Worm (Caenorhabditis elegans) whole organism, mixed stage, embryonic: Measurements from ENCODE around the gene Y37A1B.4.

Source experiments
- bed-3 ChIP-seq: fragments of 200-800 bp; sonication (Bioruptor generic); optimal IDR thresholded peaks from 3 replicates; lab custom pipeline; 2018; ENCODE audit warnings: mild to moderate bottlenecking, missing genetic modification characterization, moderate library complexity, missing compliant biosample characterization
- blmp-1 ChIP-seq: fragments of 150-350 bp; optimal IDR thresholded peaks from 2 replicates; lab custom pipeline; 2014; ENCODE audit warnings: missing biosample characterization, missing genetic modification characterization
- ceh-39 ChIP-seq: fragments of 150-350 bp; optimal IDR thresholded peaks from 2 replicates; lab custom pipeline; 2014; ENCODE audit warnings: missing biosample characterization, missing genetic modification characterization
- ceh-43 ChIP-seq: fragments of 200-800 bp; sonication (Bioruptor generic); optimal IDR thresholded peaks from 2 replicates; lab custom pipeline; 2018; ENCODE audit warnings: mild to moderate bottlenecking, missing genetic modification characterization, moderate library complexity, missing compliant biosample characterization
- ceh-83 ChIP-seq: fragments of 200-800 bp; sonication (Bioruptor generic); optimal IDR thresholded peaks from 2 replicates; lab custom pipeline; 2018; ENCODE audit warnings: mild to moderate bottlenecking, missing genetic modification characterization, missing compliant biosample characterization
- ces-1 ChIP-seq: fragments of 150-350 bp; optimal IDR thresholded peaks from 2 replicates; lab custom pipeline; 2014; ENCODE audit warnings: missing biosample characterization, missing genetic modification reagents, missing genetic modification characterization
- cnd-1 ChIP-seq: fragments of 200-800 bp; sonication (Bioruptor generic); optimal IDR thresholded peaks from 2 replicates; lab custom pipeline; 2018; ENCODE audit warnings: mild to moderate bottlenecking, missing genetic modification characterization, missing compliant biosample characterization
- drap-1 ChIP-seq: fragments of 200-800 bp; sonication (Bioruptor generic); optimal IDR thresholded peaks from 3 replicates; lab custom pipeline; 2018; ENCODE audit warnings: mild to moderate bottlenecking, missing genetic modification characterization, missing compliant biosample characterization
- elt-1 ChIP-seq: sonication (generic microtip); optimal IDR thresholded peaks from 2 replicates; lab custom pipeline; 2017; ENCODE audit warnings: missing genetic modification characterization, mild to moderate bottlenecking, missing compliant biosample characterization, antibody characterized with exemption, moderate library complexity, borderline replicate concordance; ENCODE audit not compliant: insufficient read depth
- elt-3 ChIP-seq: fragments of 150-350 bp; optimal IDR thresholded peaks from 2 replicates; lab custom pipeline; 2014; ENCODE audit warnings: missing biosample characterization, missing genetic modification characterization
- flh-1 ChIP-seq: fragments of 200-800 bp; sonication (Bioruptor generic); optimal IDR thresholded peaks from 2 replicates; lab custom pipeline; 2018; ENCODE audit warnings: mild to moderate bottlenecking, missing genetic modification characterization, moderate library complexity, missing compliant biosample characterization
- ham-2 ChIP-seq: fragments of 200-800 bp; sonication (Bioruptor generic); optimal IDR thresholded peaks from 2 replicates; lab custom pipeline; 2018; ENCODE audit warnings: mild to moderate bottlenecking, missing genetic modification characterization, missing compliant biosample characterization
- hlh-1 ChIP-seq: fragments of 150-350 bp; optimal IDR thresholded peaks from 2 replicates; lab custom pipeline; 2014; ENCODE audit warnings: missing biosample characterization, missing genetic modification reagents, missing genetic modification characterization
- lin-13 ChIP-seq: fragments of 150-350 bp; optimal IDR thresholded peaks from 2 replicates; lab custom pipeline; 2014; ENCODE audit warnings: missing biosample characterization, missing genetic modification characterization
- lin-32 ChIP-seq: fragments of 200-800 bp; sonication (Bioruptor generic); optimal IDR thresholded peaks from 2 replicates; lab custom pipeline; 2018; ENCODE audit warnings: mild to moderate bottlenecking, missing genetic modification characterization, missing compliant biosample characterization
- lsy-2 ChIP-seq: fragments of 150-350 bp; optimal IDR thresholded peaks from 2 replicates; lab custom pipeline; 2014; ENCODE audit warnings: missing biosample characterization, missing genetic modification characterization
- mab-5 ChIP-seq: fragments of 150-350 bp; optimal IDR thresholded peaks from 2 replicates; lab custom pipeline; 2014; ENCODE audit warnings: missing biosample characterization, missing genetic modification characterization
- mep-1 ChIP-seq: fragments of 150-350 bp; optimal IDR thresholded peaks from 2 replicates; lab custom pipeline; 2017; ENCODE audit warnings: missing biosample characterization, missing genetic modification reagents, missing genetic modification characterization, inconsistent platforms
- nhr-12 ChIP-seq: fragments of 150-350 bp; optimal IDR thresholded peaks from 2 replicates; lab custom pipeline; 2014; ENCODE audit warnings: missing biosample characterization, missing genetic modification characterization
- nhr-2 ChIP-seq: fragments of 150-350 bp; optimal IDR thresholded peaks from 2 replicates; lab custom pipeline; 2014; ENCODE audit warnings: missing biosample characterization, missing genetic modification characterization
- nhr-237 ChIP-seq: fragments of 150-350 bp; optimal IDR thresholded peaks from 2 replicates; lab custom pipeline; 2014; ENCODE audit warnings: missing biosample characterization, missing genetic modification characterization
- nhr-28 ChIP-seq: fragments of 150-350 bp; optimal IDR thresholded peaks from 2 replicates; lab custom pipeline; 2014; ENCODE audit warnings: missing biosample characterization, missing genetic modification characterization
- nhr-76 ChIP-seq: sonication (generic microtip); optimal IDR thresholded peaks from 2 replicates; lab custom pipeline; 2017; ENCODE audit warnings: missing biosample characterization, missing genetic modification characterization
- pha-4 ChIP-seq: fragments of 150-350 bp; optimal IDR thresholded peaks from 2 replicates; lab custom pipeline; 2018; ENCODE audit warnings: missing biosample characterization, missing genetic modification reagents, missing genetic modification characterization
- sem-2 ChIP-seq: fragments of 200-800 bp; sonication (Bioruptor generic); optimal IDR thresholded peaks from 2 replicates; lab custom pipeline; 2018; ENCODE audit warnings: mild to moderate bottlenecking, missing genetic modification characterization, missing compliant biosample characterization
- snpc-4 ChIP-seq: fragments of 150-350 bp; optimal IDR thresholded peaks from 2 replicates; lab custom pipeline; 2014; ENCODE audit warnings: missing biosample characterization, missing genetic modification characterization
- sptf-1 ChIP-seq: sonication (generic microtip); optimal IDR thresholded peaks from 2 replicates; lab custom pipeline; 2017; ENCODE audit warnings: mild to moderate bottlenecking, missing genetic modification characterization, moderate library complexity, missing compliant biosample characterization
- tbx-8 ChIP-seq: fragments of 200-800 bp; sonication (Bioruptor generic); optimal IDR thresholded peaks from 2 replicates; lab custom pipeline; 2018; ENCODE audit warnings: mild to moderate bottlenecking, missing genetic modification characterization, moderate library complexity, missing compliant biosample characterization
- unc-120 ChIP-seq: sonication (generic microtip); optimal IDR thresholded peaks from 2 replicates; lab custom pipeline; 2017; ENCODE audit warnings: missing genetic modification characterization, missing compliant biosample characterization; ENCODE audit not compliant: poor library complexity, severe bottlenecking
- unc-39 ChIP-seq: fragments of 150-350 bp; optimal IDR thresholded peaks from 2 replicates; lab custom pipeline; 2014; ENCODE audit warnings: missing biosample characterization, missing genetic modification characterization
- unc-62 ChIP-seq: fragments of 150-350 bp; optimal IDR thresholded peaks from 2 replicates; lab custom pipeline; 2014; ENCODE audit warnings: missing biosample characterization, missing genetic modification reagents, missing genetic modification characterization
- zip-8 ChIP-seq: fragments of 150-350 bp; optimal IDR thresholded peaks from 2 replicates; lab custom pipeline; 2014; ENCODE audit warnings: missing biosample characterization, missing genetic modification characterization
- ztf-11 ChIP-seq: fragments of 150-350 bp; optimal IDR thresholded peaks from 2 replicates; lab custom pipeline; 2014; ENCODE audit warnings: missing biosample characterization, missing genetic modification characterization

Gene Y37A1B.4

ce11 chrIV:14050900-14051299 lies 9.6 kb downstream of the Y37A1B.4 start, which contains the start of gene semo-1:
Gene semo-1, plus strand, starts transcription at chrIV:14051200.
- no peak for TF ChIP-seq nhr-28 (tag; lab: Kevin White, UChicago)
- TF ChIP-seq ceh-83 (GFP tag; lab: Kevin White, UChicago) = no peak
- no peak for TF ChIP-seq ham-2 (GFP tag; lab: Kevin White, UChicago)
- no peak for TF ChIP-seq bed-3 (GFP tag; lab: Kevin White, UChicago)
- TF ChIP-seq nhr-237 = no peak
- no peak for TF ChIP-seq unc-39 (tag; lab: Kevin White, UChicago)
- TF ChIP-seq, all 35 proteins: peak for 0

- TF ChIP-seq elt-3 (tag; lab: Kevin White, UChicago) (peak; percentile 31), unc-39 (tag; lab: Kevin White, UChicago) (no peak), ceh-39 (tag; lab: Kevin White, UChicago) (no peak)
Measured at ce11 chrIV:14050442-14050841, 10.1 kb downstream of the Y37A1B.4 start.

ce11 chrIV:14046777-14047176 lies 13.7 kb downstream of the Y37A1B.4 start:
- TF ChIP-seq unc-62 = no peak
- TF ChIP-seq snpc-4 (tag; lab: Kevin White, UChicago) = no peak
- no peak for TF ChIP-seq lin-32 (GFP tag; lab: Kevin White, UChicago)
- no peak for TF ChIP-seq unc-39 (tag; lab: Kevin White, UChicago)
- TF ChIP-seq ceh-43 = no peak
- TF ChIP-seq mep-1 (tag; lab: Kevin White, UChicago) = no peak
- no peak for TF ChIP-seq nhr-2 (tag; lab: Kevin White, UChicago)
- peak; percentile 7 for TF ChIP-seq lin-13 (tag; lab: Kevin White, UChicago)
- no peak for TF ChIP-seq elt-3 (tag; lab: Kevin White, UChicago)
- TF ChIP-seq ham-2 (GFP tag; lab: Kevin White, UChicago) = peak; percentile 51
- TF ChIP-seq zip-8 (tag; lab: Kevin White, UChicago) = no peak

DNA sequence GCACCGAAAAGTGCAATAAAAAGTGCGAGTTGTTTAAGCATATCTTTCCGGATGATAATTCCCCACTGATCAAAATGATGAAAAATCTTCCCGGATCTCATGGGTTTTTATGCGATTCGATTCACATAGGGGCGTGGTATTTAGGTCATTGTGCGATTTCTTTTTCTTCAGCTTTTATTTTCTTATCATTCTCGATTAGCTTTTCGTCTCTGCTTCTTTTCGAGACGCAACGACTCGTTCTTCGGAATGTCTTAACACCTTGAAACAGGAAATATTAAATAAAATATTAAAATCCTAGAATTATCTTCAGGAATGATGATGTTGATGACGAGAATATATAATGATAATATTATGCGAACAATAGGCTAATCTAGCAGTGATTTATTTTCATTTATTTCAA lies 16.8 kb downstream of the Y37A1B.4 start, which contains the start of gene Y37A1B.7:
TSS of gene Y37A1B.7 (minus strand) at position 101 of the 400 bp plus-strand sequence.
- TF ChIP-seq lsy-2 (tag; lab: Kevin White, UChicago) (no peak), mep-1 (tag; lab: Kevin White, UChicago) (no peak), nhr-12 (tag; lab: Kevin White, UChicago) (no peak), nhr-237 (no peak)

ce11 chrIV:14034571-14034954 lies 25.9 kb downstream of the Y37A1B.4 start:
- no peak for TF ChIP-seq nhr-237
- TF ChIP-seq cnd-1 = no peak
- no peak for TF ChIP-seq drap-1
- TF ChIP-seq zip-8 (tag; lab: Kevin White, UChicago) = no peak
- no peak for TF ChIP-seq flh-1
- TF ChIP-seq nhr-28 (tag; lab: Kevin White, UChicago) = no peak
- no peak for TF ChIP-seq blmp-1 (tag; lab: Kevin White, UChicago)
- TF ChIP-seq unc-62 = no peak
- TF ChIP-seq sptf-1 (tag; lab: Kevin White, UChicago) = no peak
- no peak for TF ChIP-seq elt-1 (tag; lab: Kevin White, UChicago)

ce11 chrIV:14033752-14034570 lies 26.6 kb downstream of the Y37A1B.4 start:
- peak; percentile 47 for TF ChIP-seq nhr-2 (tag; lab: Kevin White, UChicago)
- peak; percentile 81 for TF ChIP-seq ces-1 (GFP tag; lab: Kevin White, UChicago)
- peak; percentile 86 for TF ChIP-seq nhr-237
- TF ChIP-seq mab-5 (tag; lab: Kevin White, UChicago) = peak; percentile 47
- no peak for TF ChIP-seq zip-8 (tag; lab: Kevin White, UChicago)
- TF ChIP-seq unc-120 (tag; lab: Kevin White, UChicago) = peak; percentile 98
- TF ChIP-seq unc-62 = peak; percentile 62
- no peak for TF ChIP-seq snpc-4 (tag; lab: Kevin White, UChicago)
- peak; percentile 82 for TF ChIP-seq unc-39 (tag; lab: Kevin White, UChicago)
- TF ChIP-seq flh-1 = peak; percentile 94
- TF ChIP-seq sptf-1 (tag; lab: Kevin White, UChicago) = peak; percentile 99
- TF ChIP-seq nhr-28 (tag; lab: Kevin White, UChicago) = peak; percentile 85
- TF ChIP-seq pha-4 (tag; lab: Kevin White, UChicago) = peak; percentile 50
- no peak for TF ChIP-seq lin-13 (tag; lab: Kevin White, UChicago)
- peak; percentile 78 for TF ChIP-seq hlh-1 (tag; lab: Kevin White, UChicago)
- peak; percentile 96 for TF ChIP-seq ztf-11 (tag; lab: Kevin White, UChicago)
- peak; percentile 98 for TF ChIP-seq cnd-1
- peak; percentile 78 for TF ChIP-seq blmp-1 (tag; lab: Kevin White, UChicago)
- TF ChIP-seq ham-2 (GFP tag; lab: Kevin White, UChicago) = peak; percentile 93
- TF ChIP-seq drap-1 = peak; percentile 97
- peak; percentile 55 for TF ChIP-seq elt-3 (tag; lab: Kevin White, UChicago)
- peak; percentile 85 for TF ChIP-seq ceh-39 (tag; lab: Kevin White, UChicago)
- TF ChIP-seq tbx-8 = peak; percentile 98
- peak; percentile 95 for TF ChIP-seq ceh-43
- peak; percentile 93 for TF ChIP-seq lin-32 (GFP tag; lab: Kevin White, UChicago)
- peak; percentile 100 for TF ChIP-seq ceh-83 (GFP tag; lab: Kevin White, UChicago)
- peak; percentile 97 for TF ChIP-seq sem-2
- peak; percentile 84 for TF ChIP-seq mep-1 (tag; lab: Kevin White, UChicago)
- no peak for TF ChIP-seq nhr-76 (tag; lab: Kevin White, UChicago)
- TF ChIP-seq elt-1 (tag; lab: Kevin White, UChicago) = peak; percentile 37
- peak; percentile 81 for TF ChIP-seq lsy-2 (tag; lab: Kevin White, UChicago)
- TF ChIP-seq nhr-12 (tag; lab: Kevin White, UChicago) = peak; percentile 79
